Fruit fly (Drosophila melanogaster): ENCODE data around the gene bdl.

The bdl gene

DNA sequence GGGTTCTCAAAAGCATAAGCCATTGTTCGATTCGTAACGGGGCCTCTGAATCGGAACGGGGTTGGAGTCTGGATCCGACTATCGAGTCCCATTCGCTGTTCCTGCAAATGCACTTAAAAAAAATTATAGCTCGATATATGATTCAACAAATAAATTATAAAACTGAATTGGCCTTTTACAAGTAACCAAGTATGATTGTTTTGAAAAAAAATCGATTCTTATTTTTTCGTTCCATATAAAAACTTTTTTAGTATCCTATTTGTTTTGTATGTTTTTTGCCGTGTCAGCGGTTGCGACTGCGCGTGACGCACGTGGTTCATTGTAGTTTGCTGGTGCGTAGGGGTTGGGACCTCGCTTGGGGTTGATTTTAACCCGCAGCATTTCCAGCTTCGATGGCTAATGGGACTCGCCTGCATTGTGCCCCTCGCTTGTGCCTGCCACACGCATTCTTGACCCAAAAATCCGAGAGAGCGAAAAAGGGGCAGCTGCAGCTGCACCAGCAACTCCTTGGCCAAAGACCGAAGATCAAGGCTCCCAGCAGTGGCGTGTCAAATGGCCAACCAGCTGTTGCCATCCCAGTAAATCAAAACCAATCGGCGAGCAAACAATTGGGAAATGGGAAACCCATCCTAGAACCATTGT lies 26.4 kb downstream of the bdl start:
- TF ChIP-seq Dll (optimal IDR thresholded peaks at IDR 0.05), result no peak
- no peak for TF ChIP-seq CG8478 (optimal IDR thresholded peaks at IDR 0.05)
- TF ChIP-seq psq (optimal IDR thresholded peaks at IDR 0.05), result no peak
- no peak for TF ChIP-seq pan (optimal IDR thresholded peaks at IDR 0.05)
- no peak for TF ChIP-seq EcR (GFP tag; optimal IDR thresholded peaks at IDR 0.05)
- TF ChIP-seq usp (GFP tag; optimal IDR thresholded peaks at IDR 0.05), result no peak

- TF ChIP-seq Dll (optimal IDR thresholded peaks at IDR 0.05) (no peak), pan (optimal IDR thresholded peaks at IDR 0.05) (no peak), CG8478 (optimal IDR thresholded peaks at IDR 0.05) (no peak), psq (optimal IDR thresholded peaks at IDR 0.05) (no peak), EcR (GFP tag; optimal IDR thresholded peaks at IDR 0.05) (no peak), usp (GFP tag; optimal IDR thresholded peaks at IDR 0.05) (no peak)
These were observed 28.3 kb downstream of the bdl start, which contains the start of gene CG15429 for dm6 chr2L:4352675-4353074. CG15429 (plus strand) TSS chr2L:4352975.

DNA sequence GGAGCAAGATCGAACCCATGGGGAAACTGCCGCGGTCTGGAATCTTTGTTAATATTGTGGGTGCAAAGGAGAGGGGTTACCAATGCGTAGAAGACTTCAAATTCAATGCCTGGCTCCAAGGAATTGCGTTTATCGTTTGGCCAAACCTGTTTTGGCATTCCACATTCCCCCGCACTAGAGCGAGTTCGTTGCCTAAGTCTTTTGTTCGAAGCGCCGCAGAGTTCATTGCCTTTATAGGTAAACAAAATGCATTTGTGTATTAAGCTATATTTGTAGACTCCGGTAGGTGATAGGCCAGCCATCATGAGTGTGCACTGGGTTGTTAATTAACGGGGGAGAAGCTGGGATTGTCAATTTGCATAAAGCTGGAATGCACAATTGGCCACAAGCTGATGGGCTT lies 30.7 kb downstream of the bdl start:
- TF ChIP-seq EcR (GFP tag; optimal IDR thresholded peaks at IDR 0.05) (peak in 1 of 2 experiments; percentile 90), usp (GFP tag; optimal IDR thresholded peaks at IDR 0.05) (no peak)

dm6 chr2L:4359156-4359555 lies 34.8 kb downstream of the bdl start:
- TF ChIP-seq CG8478 (optimal IDR thresholded peaks at IDR 0.05), result no peak
- TF ChIP-seq usp (GFP tag; optimal IDR thresholded peaks at IDR 0.05), result no peak
- TF ChIP-seq psq (optimal IDR thresholded peaks at IDR 0.05), result no peak
- no peak for TF ChIP-seq Dll (optimal IDR thresholded peaks at IDR 0.05)

DNA sequence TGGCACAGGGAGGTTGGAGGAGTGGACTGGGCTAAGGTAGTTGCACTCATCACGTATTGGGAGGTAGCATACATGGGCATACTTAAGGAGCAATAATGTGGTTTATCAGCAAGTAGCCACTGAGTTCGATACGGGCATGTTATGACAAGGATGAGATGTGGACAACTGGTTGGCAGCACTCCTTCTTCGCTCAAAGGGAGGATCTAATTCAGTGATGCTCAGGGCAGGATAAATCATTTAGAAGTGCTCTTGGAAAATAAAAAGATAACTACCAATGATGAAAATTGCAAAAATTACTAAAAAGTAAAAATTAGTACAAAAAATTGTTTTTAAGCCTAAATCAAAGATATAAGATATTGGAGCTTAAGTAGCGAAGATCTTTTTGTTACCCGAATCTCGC lies 36.5 kb downstream of the bdl start:
- TF ChIP-seq EcR (GFP tag; optimal IDR thresholded peaks at IDR 0.05) (peak in 1 of 2 experiments; percentile 45), CG8478 (optimal IDR thresholded peaks at IDR 0.05) (no peak), psq (optimal IDR thresholded peaks at IDR 0.05) (no peak)

DNA sequence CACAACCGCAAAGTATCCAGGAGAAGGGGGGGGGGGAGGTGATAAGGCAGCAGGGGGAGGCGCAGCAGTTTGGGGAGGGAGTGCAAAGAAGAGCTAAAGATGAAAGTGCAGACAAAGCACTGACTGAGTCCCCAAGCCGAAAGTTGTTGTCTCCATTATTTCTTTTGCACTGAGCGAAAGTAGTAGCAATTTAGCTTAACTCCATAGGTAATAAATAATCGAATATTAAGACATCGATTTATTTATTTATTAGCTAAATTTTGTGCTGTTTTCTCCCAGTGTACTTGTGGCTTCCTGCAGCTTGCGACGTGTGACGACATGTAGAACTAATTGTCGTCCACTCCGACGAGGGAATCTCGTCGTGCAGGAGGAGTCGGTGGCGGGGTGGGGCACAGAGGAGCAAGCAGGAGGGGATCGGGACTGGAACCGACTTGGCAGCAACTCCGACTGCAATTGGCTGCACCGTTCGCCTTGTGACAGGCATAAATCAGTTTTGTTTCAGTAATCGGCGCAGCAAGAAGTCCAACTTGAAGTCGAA lies 37.2 kb downstream of the bdl start, which contains the start of gene Traf4:
TSS of gene Traf4 (plus strand) at position 488 of the 538 bp plus-strand sequence.
- TF ChIP-seq usp (GFP tag; optimal IDR thresholded peaks at IDR 0.05), result no peak
- no peak for TF ChIP-seq EcR (GFP tag; optimal IDR thresholded peaks at IDR 0.05)
- no peak for TF ChIP-seq CG8478 (optimal IDR thresholded peaks at IDR 0.05)
- TF ChIP-seq psq (optimal IDR thresholded peaks at IDR 0.05), result no peak
- TF ChIP-seq pan (optimal IDR thresholded peaks at IDR 0.05), result no peak
- TF ChIP-seq Dll (optimal IDR thresholded peaks at IDR 0.05), result no peak

DNA sequence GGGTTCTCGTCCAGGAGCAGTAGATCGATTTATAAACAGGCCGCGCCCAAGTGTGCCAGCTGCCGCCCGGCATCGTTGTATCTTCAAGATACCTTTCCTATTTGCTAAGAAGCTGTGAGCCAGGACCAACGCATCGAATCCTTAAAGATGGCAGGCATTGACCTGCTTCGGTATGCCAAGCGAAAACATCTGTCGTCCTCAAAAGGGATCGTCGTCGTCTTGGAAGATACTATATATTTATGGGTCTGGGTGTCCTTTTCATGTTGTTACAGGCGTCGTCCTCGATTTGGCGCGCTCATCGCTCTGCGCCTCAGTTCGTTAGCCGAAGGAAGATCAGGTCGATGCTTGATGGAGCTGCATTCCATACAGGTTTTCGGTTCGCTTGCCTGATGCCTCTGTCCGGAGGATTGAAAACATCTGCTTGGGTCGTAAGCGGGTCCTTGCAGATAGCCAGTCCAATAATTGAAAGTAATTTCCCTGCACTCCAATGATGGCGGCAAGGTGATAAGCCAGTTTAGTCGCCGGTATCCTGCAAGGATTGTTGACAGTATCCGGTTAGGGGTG lies 39.4 kb downstream of the bdl start:
- TF ChIP-seq usp (GFP tag; optimal IDR thresholded peaks at IDR 0.05), result no peak
- TF ChIP-seq EcR (GFP tag; optimal IDR thresholded peaks at IDR 0.05), result no peak
- no peak for TF ChIP-seq CG8478 (optimal IDR thresholded peaks at IDR 0.05)
- TF ChIP-seq Dll (optimal IDR thresholded peaks at IDR 0.05), result no peak
- TF ChIP-seq pan (optimal IDR thresholded peaks at IDR 0.05), result no peak
- no peak for TF ChIP-seq psq (optimal IDR thresholded peaks at IDR 0.05)

- TF ChIP-seq Dll (optimal IDR thresholded peaks at IDR 0.05) (no peak), CG8478 (optimal IDR thresholded peaks at IDR 0.05) (no peak), usp (GFP tag; optimal IDR thresholded peaks at IDR 0.05) (no peak), EcR (GFP tag; optimal IDR thresholded peaks at IDR 0.05) (no peak), pan (optimal IDR thresholded peaks at IDR 0.05) (no peak), psq (optimal IDR thresholded peaks at IDR 0.05) (no peak)
These were observed 40.6 kb downstream of the bdl start for dm6 chr2L:4364914-4365313.

dm6 chr2L:4365792-4366326 lies 41.5 kb downstream of the bdl start:
- TF ChIP-seq Dll (optimal IDR thresholded peaks at IDR 0.05), result no peak
- TF ChIP-seq pan (optimal IDR thresholded peaks at IDR 0.05), result no peak
- TF ChIP-seq CG8478 (optimal IDR thresholded peaks at IDR 0.05), result no peak
- no peak for TF ChIP-seq psq (optimal IDR thresholded peaks at IDR 0.05)
- no peak for TF ChIP-seq usp (GFP tag; optimal IDR thresholded peaks at IDR 0.05)
- TF ChIP-seq EcR (GFP tag; optimal IDR thresholded peaks at IDR 0.05), result no peak

DNA sequence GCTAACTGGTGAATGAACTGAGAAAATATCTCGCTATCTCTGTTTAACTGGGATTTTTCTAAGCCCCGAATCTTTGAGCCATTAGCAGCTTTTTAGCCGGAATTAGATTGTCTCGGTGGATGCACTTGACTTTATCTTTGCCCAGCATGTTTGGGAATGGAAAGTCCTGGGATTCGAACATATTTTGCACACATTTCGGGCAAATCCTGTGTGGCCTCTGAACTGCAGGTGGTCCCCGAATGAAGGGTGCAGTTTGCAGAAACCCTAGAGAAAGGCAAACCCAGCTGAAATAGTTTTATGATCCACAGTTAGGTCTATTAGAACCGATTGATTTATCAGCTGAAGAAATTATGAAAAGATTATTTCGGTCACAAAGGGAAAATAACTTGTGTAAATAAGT lies 42.3 kb downstream of the bdl start:
- TF ChIP-seq psq (optimal IDR thresholded peaks at IDR 0.05) (no peak), Dll (optimal IDR thresholded peaks at IDR 0.05) (no peak)

- TF ChIP-seq CG8478 (optimal IDR thresholded peaks at IDR 0.05) (no peak), usp (GFP tag; optimal IDR thresholded peaks at IDR 0.05) (no peak), EcR (GFP tag; optimal IDR thresholded peaks at IDR 0.05) (no peak), psq (optimal IDR thresholded peaks at IDR 0.05) (no peak), Dll (optimal IDR thresholded peaks at IDR 0.05) (no peak), pan (optimal IDR thresholded peaks at IDR 0.05) (no peak)
These were observed 44.4 kb downstream of the bdl start for dm6 chr2L:4368553-4369268.

DNA sequence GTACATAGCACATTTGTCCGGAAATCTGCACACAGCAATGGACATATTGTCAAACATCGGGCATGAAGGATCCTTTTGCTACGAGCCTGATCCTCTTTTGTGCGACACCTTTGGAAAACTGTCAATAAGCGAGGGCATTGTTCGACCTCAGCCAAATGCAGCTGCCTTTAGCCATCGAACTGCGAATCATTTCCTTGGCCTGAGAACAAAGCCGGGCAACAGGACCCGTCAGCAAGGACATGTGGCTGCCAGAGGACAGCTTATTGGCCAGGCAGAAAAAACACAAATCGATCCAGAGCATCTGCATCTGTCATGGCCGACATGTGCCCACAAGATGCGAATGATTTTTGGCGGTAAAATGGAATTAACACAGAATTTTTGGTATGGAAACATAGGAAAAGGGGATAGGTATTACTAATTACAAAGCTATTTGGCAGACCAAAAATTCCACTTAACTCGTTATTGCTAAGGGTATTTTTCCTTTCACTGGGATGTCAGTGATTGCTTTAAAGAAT lies 45.7 kb downstream of the bdl start:
- TF ChIP-seq CG8478 (optimal IDR thresholded peaks at IDR 0.05) (no peak), Dll (optimal IDR thresholded peaks at IDR 0.05) (no peak), usp (GFP tag; optimal IDR thresholded peaks at IDR 0.05) (no peak), EcR (GFP tag; optimal IDR thresholded peaks at IDR 0.05) (no peak), psq (optimal IDR thresholded peaks at IDR 0.05) (no peak), pan (optimal IDR thresholded peaks at IDR 0.05) (no peak)

All from whole organism.